Fruit fly (Drosophila melanogaster): ENCODE data around the gene CG13998.

The CG13998 gene

DNA sequence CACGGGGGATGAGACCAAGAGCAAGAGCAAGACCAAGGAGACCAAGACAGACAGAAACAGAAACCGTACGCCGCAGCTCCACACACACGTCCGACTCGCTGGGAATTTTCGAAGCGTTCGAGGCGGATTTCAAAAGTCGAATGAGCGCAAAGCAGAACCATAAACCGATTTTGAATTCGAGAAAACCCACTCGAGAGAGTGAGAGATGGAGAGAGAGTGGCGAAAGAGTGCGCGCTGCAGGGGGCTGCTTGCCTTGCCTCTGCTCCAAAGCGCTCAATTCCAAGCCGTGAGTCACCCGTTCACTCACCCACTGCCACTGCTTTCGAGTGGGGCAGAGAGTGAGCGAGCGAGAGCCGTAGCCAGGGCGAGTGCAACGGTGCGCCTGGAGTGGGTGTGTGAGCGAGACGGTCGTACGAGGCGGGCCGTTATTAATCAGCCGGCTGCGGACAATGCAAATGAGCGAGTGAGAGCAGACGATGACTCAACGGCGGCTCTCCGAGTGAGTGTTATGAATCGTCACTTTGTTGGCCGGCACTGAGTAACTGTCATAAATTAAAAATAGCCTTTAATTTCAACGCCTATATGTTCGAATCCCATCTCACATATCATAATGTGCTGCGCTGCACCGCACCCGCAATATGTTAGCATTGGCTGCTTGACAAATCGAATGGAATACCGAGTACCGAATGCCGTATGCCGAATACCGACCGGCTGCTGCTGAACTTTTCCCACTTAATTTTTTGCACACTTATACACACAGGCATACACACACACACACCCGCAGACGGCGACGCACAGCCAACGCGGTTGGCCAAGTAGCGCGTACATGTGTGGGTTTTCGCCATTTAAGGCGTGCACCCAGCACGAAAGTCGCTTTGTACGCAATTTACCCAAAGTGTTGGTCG is 23.6 kb upstream of the CG13998 start (continued):
- no peak for TF ChIP-seq Max (GFP tag; optimal IDR thresholded peaks at IDR 0.05)
- peak in 1 of 2 experiments; percentile 19 for TF ChIP-seq Pdp1 (GFP tag; optimal IDR thresholded peaks at IDR 0.05)
- peak; percentile 50 for TF ChIP-seq ERR (GFP tag; optimal IDR thresholded peaks at IDR 0.05)
- peak; percentile 34 for TF ChIP-seq CG2712 (tag; optimal IDR thresholded peaks at IDR 0.05)
- TF ChIP-seq CG12391 (tag; optimal IDR thresholded peaks at IDR 0.05) = peak; percentile 8
- peak; percentile 23 for TF ChIP-seq YL-1 (GFP tag; optimal IDR thresholded peaks at IDR 0.05)
- TF ChIP-seq HLH3B (GFP tag; IDR thresholded peaks at IDR 0.05) = no peak
- peak; percentile 67 for TF ChIP-seq CG18599 (GFP tag; optimal IDR thresholded peaks at IDR 0.05)
- TF ChIP-seq trem (tag; optimal IDR thresholded peaks at IDR 0.05) = peak; percentile 12
- peak; percentile 1 for TF ChIP-seq tin (GFP tag; optimal IDR thresholded peaks at IDR 0.05)
- peak; percentile 5 for TF ChIP-seq CG17829 (tag; optimal IDR thresholded peaks at IDR 0.05)
- TF ChIP-seq CG8388 (GFP tag; optimal IDR thresholded peaks at IDR 0.05) = peak; percentile 9
- TF ChIP-seq ato (GFP tag; IDR thresholded peaks at IDR 0.05; ENCODE audit: partially characterized antibody) = no peak
- TF ChIP-seq tap (tag; optimal IDR thresholded peaks at IDR 0.05) = peak; percentile 56
- TF ChIP-seq CG33213 (GFP tag; optimal IDR thresholded peaks at IDR 0.05) = no peak
- TF ChIP-seq BtbVII (GFP tag; optimal IDR thresholded peaks at IDR 0.05) = peak; percentile 73
- TF ChIP-seq slou (GFP tag; optimal IDR thresholded peaks at IDR 0.05) = no peak
- peak in 1 of 2 experiments; percentile 7 for TF ChIP-seq Hr51 (GFP tag; optimal IDR thresholded peaks at IDR 0.05)
- peak in 1 of 2 experiments; percentile 37 for TF ChIP-seq insv (GFP tag; optimal IDR thresholded peaks at IDR 0.05)
- TF ChIP-seq CG10431 (GFP tag; optimal IDR thresholded peaks at IDR 0.05) = peak; percentile 35
- no peak for TF ChIP-seq al (GFP tag; IDR thresholded peaks at IDR 0.05)
- TF ChIP-seq CG12071 (GFP tag; optimal IDR thresholded peaks at IDR 0.05) = peak; percentile 68
- TF ChIP-seq D19A (tag; optimal IDR thresholded peaks at IDR 0.05) = peak; percentile 19
- peak; percentile 39 for TF ChIP-seq Side (GFP tag; optimal IDR thresholded peaks at IDR 0.05)
- peak; percentile 83 for TF ChIP-seq HLHmδ (GFP tag; optimal IDR thresholded peaks at IDR 0.05)
- TF ChIP-seq CG10543 (GFP tag; optimal IDR thresholded peaks at IDR 0.05) = peak; percentile 65
- TF ChIP-seq abd-A (tag; optimal IDR thresholded peaks at IDR 0.05) = peak; percentile 75
- TF ChIP-seq CG16815 (GFP tag; optimal IDR thresholded peaks at IDR 0.05) = no peak
- peak; percentile 30 for TF ChIP-seq dmrt99B (tag; optimal IDR thresholded peaks at IDR 0.05)
- peak; percentile 19 for TF ChIP-seq unpg (GFP tag; optimal IDR thresholded peaks at IDR 0.05)
- peak; percentile 27 for TF ChIP-seq CG7839 (tag; optimal IDR thresholded peaks at IDR 0.05)
- TF ChIP-seq Six4 (GFP tag; optimal IDR thresholded peaks at IDR 0.05) = no peak
- no peak for TF ChIP-seq CG34422 (GFP tag; IDR thresholded peaks at IDR 0.05)
- no peak for TF ChIP-seq tll (GFP tag; optimal IDR thresholded peaks at IDR 0.05)
- no peak for TF ChIP-seq org-1 (GFP tag; optimal IDR thresholded peaks at IDR 0.05)
- TF ChIP-seq CG7987 (GFP tag; optimal IDR thresholded peaks at IDR 0.05) = peak; percentile 42
- no peak for TF ChIP-seq CG12659 (GFP tag; optimal IDR thresholded peaks at IDR 0.05)
- TF ChIP-seq CG8290 (GFP tag; optimal IDR thresholded peaks at IDR 0.05) = no peak
- TF ChIP-seq CG8290 (tag; optimal IDR thresholded peaks at IDR 0.05) = peak in 1 of 2 experiments; percentile 70
- TF ChIP-seq Deaf1 (tag; optimal IDR thresholded peaks at IDR 0.05) = peak; percentile 51
- TF ChIP-seq caup (GFP tag; optimal IDR thresholded peaks at IDR 0.05; ENCODE audit: severe bottlenecking) = peak; percentile 19
- no peak for TF ChIP-seq row (GFP tag; IDR thresholded peaks at IDR 0.05)
- peak; percentile 100 for TF ChIP-seq CG7745 (tag; optimal IDR thresholded peaks at IDR 0.05)
- TF ChIP-seq CG4730 (GFP tag; IDR thresholded peaks at IDR 0.05) = no peak
- TF ChIP-seq CG15514 (GFP tag; optimal IDR thresholded peaks at IDR 0.05) = peak; percentile 25
- peak; percentile 20 for TF ChIP-seq Nf-YB (GFP tag; optimal IDR thresholded peaks at IDR 0.05)
- TF ChIP-seq lilli (GFP tag; optimal IDR thresholded peaks at IDR 0.05) = peak; percentile 9

Data from whole organism, embryonic.